Worm (Caenorhabditis elegans): Measurements from ENCODE around the gene C17C3.15.

- TF ChIP-seq nhr-11 (tag; optimal IDR thresholded peaks at IDR 0.05): no peak
- no peak for TF ChIP-seq unc-62 (GFP tag; optimal IDR thresholded peaks at IDR 0.05)
- TF ChIP-seq nhr-12 (tag; optimal IDR thresholded peaks at IDR 0.05): no peak
- TF ChIP-seq blmp-1 (tag; optimal IDR thresholded peaks at IDR 0.05; ENCODE audit: insufficient read depth): no peak
- no peak for TF ChIP-seq ceh-82 (tag; optimal IDR thresholded peaks at IDR 0.05)
- no peak for TF ChIP-seq nhr-77 (tag; optimal IDR thresholded peaks at IDR 0.05)
- TF ChIP-seq nhr-6 (tag; optimal IDR thresholded peaks at IDR 0.05): no peak
- no peak for TF ChIP-seq sem-4 (tag; optimal IDR thresholded peaks at IDR 0.05)
Measured at ce11 chrII:5619298-5619697, 48.8 kb downstream of the C17C3.15 start, which contains the start of gene dhs-6.

Measured in whole organism, L2 larva.